Fruit fly (Drosophila melanogaster) whole organism, embryonic: ENCODE results near the gene Acat1.

ENCODE experiments used
- Antp ChIP-seq: fragments of 200-800 bp; sonication (Bioruptor generic); optimal IDR thresholded peaks from 3 replicates; lab custom pipeline; 2016; ENCODE audit warnings: missing biosample characterization, missing genetic modification characterization
- Asciz ChIP-seq: fragments of 200-800 bp; sonication (Bioruptor generic); optimal IDR thresholded peaks from 2 replicates; lab custom pipeline; 2017; ENCODE audit warnings: missing biosample characterization, mild to moderate bottlenecking, missing genetic modification characterization, missing genetic modification reagents
- CG10431 ChIP-seq: fragments of 200-800 bp; sonication (Bioruptor generic); optimal IDR thresholded peaks from 3 replicates; lab custom pipeline; 2018; ENCODE audit warnings: missing biosample characterization, mild to moderate bottlenecking, missing genetic modification characterization
- CG11504 ChIP-seq: fragments of 200-800 bp; sonication (Bioruptor generic); optimal IDR thresholded peaks from 3 replicates; lab custom pipeline; 2019; ENCODE audit warnings: missing biosample characterization, mild to moderate bottlenecking, missing genetic modification characterization, moderate library complexity
- CG12219 ChIP-seq: fragments of 200-800 bp; sonication (Bioruptor generic); optimal IDR thresholded peaks from 3 replicates; lab custom pipeline; 2018; ENCODE audit warnings: missing biosample characterization, mild to moderate bottlenecking, missing genetic modification characterization
- CG14667 ChIP-seq: fragments of 200-800 bp; sonication (Bioruptor generic); IDR thresholded peaks from 2 replicates; pipeline ENCODE4 v1.3.6; 2022; ENCODE audit warnings: missing biosample characterization, missing genetic modification characterization
- CG15601 ChIP-seq: fragments of 200-800 bp; sonication (Bioruptor generic); optimal IDR thresholded peaks from 3 replicates; lab custom pipeline; 2019; ENCODE audit warnings: missing biosample characterization, mild to moderate bottlenecking, missing genetic modification characterization, moderate library complexity
- CG31224 ChIP-seq: fragments of 200-800 bp; sonication (Bioruptor generic); IDR thresholded peaks from 2 replicates; pipeline ENCODE4 v1.3.6; 2022; ENCODE audit warnings: missing biosample characterization, missing genetic modification characterization
- CG3838 ChIP-seq: fragments of 200-800 bp; sonication (Bioruptor generic); optimal IDR thresholded peaks from 3 replicates; lab custom pipeline; 2016; ENCODE audit warnings: missing biosample characterization, missing genetic modification characterization
- CG3995 ChIP-seq: fragments of 200-800 bp; sonication (Bioruptor generic); optimal IDR thresholded peaks from 3 replicates; lab custom pipeline; 2016; ENCODE audit warnings: missing biosample characterization, missing genetic modification characterization
- CG4404 ChIP-seq: fragments of 200-800 bp; sonication (Bioruptor generic); IDR thresholded peaks from 2 replicates; pipeline ENCODE4 v1.3.6; 2022; ENCODE audit warnings: missing biosample characterization, missing genetic modification characterization
- CG6683 ChIP-seq: fragments of 200-800 bp; sonication (Bioruptor generic); optimal IDR thresholded peaks from 2 replicates; lab custom pipeline; 2017; ENCODE audit warnings: missing biosample characterization, mild to moderate bottlenecking, missing genetic modification characterization, missing genetic modification reagents
- CG7271 ChIP-seq: fragments of 200-800 bp; sonication (Bioruptor generic); optimal IDR thresholded peaks from 2 replicates; lab custom pipeline; 2018; ENCODE audit warnings: missing biosample characterization, mild to moderate bottlenecking, missing genetic modification characterization, moderate library complexity
- CG7372 ChIP-seq: fragments of 200-800 bp; sonication (Bioruptor generic); IDR thresholded peaks from 2 replicates; pipeline ENCODE4 v1.3.6; 2022; ENCODE audit warnings: missing biosample characterization, missing genetic modification characterization
- CG7786 ChIP-seq: fragments of 200-800 bp; sonication (Bioruptor generic); optimal IDR thresholded peaks from 2 replicates; lab custom pipeline; 2016; ENCODE audit warnings: missing biosample characterization, missing genetic modification characterization
- CG7928 ChIP-seq: fragments of 200-800 bp; sonication (Bioruptor generic); optimal IDR thresholded peaks from 2 replicates; lab custom pipeline; 2017; ENCODE audit warnings: missing biosample characterization, mild to moderate bottlenecking, missing genetic modification characterization
- CG7987 ChIP-seq: fragments of 200-800 bp; sonication (Bioruptor generic); optimal IDR thresholded peaks from 2 replicates; lab custom pipeline; 2018; ENCODE audit warnings: missing biosample characterization, mild to moderate bottlenecking, missing genetic modification characterization, moderate library complexity
- CG8478 ChIP-seq: fragments of >200 bp; optimal IDR thresholded peaks from 2 replicates; lab custom pipeline; 2018
- CG9609 ChIP-seq: fragments of 200-800 bp; sonication (Bioruptor generic); optimal IDR thresholded peaks from 3 replicates; lab custom pipeline; 2016; ENCODE audit warnings: missing biosample characterization, missing genetic modification characterization
- Chrac-16 ChIP-seq: fragments of 200-800 bp; sonication (Bioruptor generic); optimal IDR thresholded peaks from 3 replicates; lab custom pipeline; 2016; ENCODE audit warnings: missing biosample characterization, missing genetic modification characterization
- Doc2 ChIP-seq: fragments of 200-800 bp; sonication (Bioruptor generic); IDR thresholded peaks from 2 replicates; pipeline ENCODE4 v1.3.6; 2022; ENCODE audit warnings: missing biosample characterization, missing genetic modification characterization
- Usf ChIP-seq: fragments of 200-800 bp; sonication (Bioruptor generic); optimal IDR thresholded peaks from 2 replicates; lab custom pipeline; 2017; ENCODE audit warnings: missing genotype, missing biosample characterization, missing genetic modification characterization
- ap ChIP-seq: fragments of 200-800 bp; sonication (Bioruptor generic); IDR thresholded peaks from 2 replicates; pipeline ENCODE4 v1.3.6; 2022; ENCODE audit warnings: missing biosample characterization, missing genetic modification characterization
- caup ChIP-seq: fragments of 200-800 bp; sonication (Bioruptor generic); optimal IDR thresholded peaks from 3 replicates; lab custom pipeline; 2017; ENCODE audit warnings: missing biosample characterization, mild to moderate bottlenecking, missing genetic modification characterization, moderate library complexity; ENCODE audit not compliant: severe bottlenecking
- chn ChIP-seq: fragments of 200-800 bp; sonication (Bioruptor generic); optimal IDR thresholded peaks from 2 replicates; lab custom pipeline; 2016; ENCODE audit warnings: missing biosample characterization, missing genetic modification characterization
- corto ChIP-seq: fragments of 200-800 bp; sonication (Bioruptor generic); optimal IDR thresholded peaks from 2 replicates; lab custom pipeline; 2016; ENCODE audit warnings: missing biosample characterization, mild to moderate bottlenecking, missing genetic modification characterization, moderate library complexity
- crc ChIP-seq: fragments of 200-800 bp; sonication (Bioruptor generic); optimal IDR thresholded peaks from 2 replicates; lab custom pipeline; 2016; ENCODE audit warnings: missing biosample characterization, missing genetic modification characterization
- da ChIP-seq: fragments of 200-800 bp; sonication (Bioruptor generic); optimal IDR thresholded peaks from 2 replicates; lab custom pipeline; 2016; ENCODE audit warnings: missing biosample characterization, missing genetic modification characterization
- ems ChIP-seq: fragments of 200-800 bp; sonication (Bioruptor generic); optimal IDR thresholded peaks from 3 replicates; lab custom pipeline; 2016; ENCODE audit warnings: missing biosample characterization, missing genetic modification characterization
- eyg ChIP-seq: fragments of 200-800 bp; sonication (Bioruptor generic); optimal IDR thresholded peaks from 3 replicates; lab custom pipeline; 2016; ENCODE audit warnings: missing biosample characterization, missing genetic modification characterization
- gem ChIP-seq: fragments of 200-800 bp; sonication (Bioruptor generic); optimal IDR thresholded peaks from 2 replicates; lab custom pipeline; 2019; ENCODE audit warnings: missing biosample characterization, mild to moderate bottlenecking, missing genetic modification characterization, moderate library complexity
- ham ChIP-seq: fragments of 200-800 bp; sonication (Bioruptor generic); IDR thresholded peaks from 2 replicates; pipeline ENCODE4 v1.3.6; 2022; ENCODE audit warnings: missing biosample characterization, missing genetic modification characterization
- hb ChIP-seq: fragments of 200-800 bp; sonication (Bioruptor generic); IDR thresholded peaks from 3 replicates; pipeline ENCODE4 v1.3.6; 2022; ENCODE audit warnings: missing biosample characterization, missing genetic modification characterization; ENCODE audit not compliant: partially characterized antibody
- kay ChIP-seq: fragments of 200-800 bp; sonication (Bioruptor generic); optimal IDR thresholded peaks from 2 replicates; lab custom pipeline; 2016; ENCODE audit warnings: missing biosample characterization, missing genetic modification characterization
- mam ChIP-seq: fragments of 200-800 bp; sonication (Bioruptor generic); optimal IDR thresholded peaks from 3 replicates; lab custom pipeline; 2016; ENCODE audit warnings: missing biosample characterization, missing genetic modification characterization
- nerfin-2 ChIP-seq: fragments of 200-800 bp; sonication (Bioruptor generic); IDR thresholded peaks from 2 replicates; pipeline ENCODE4 v1.3.6; 2022; ENCODE audit warnings: missing biosample characterization, missing genetic modification characterization; ENCODE audit not compliant: partially characterized antibody
- otp ChIP-seq: fragments of 200-800 bp; sonication (Bioruptor generic); IDR thresholded peaks from 3 replicates; pipeline ENCODE4, ENCODE4 v1.3.6; 2022; ENCODE audit warnings: missing biosample characterization, missing genetic modification characterization
- peb ChIP-seq: fragments of 200-800 bp; sonication (Bioruptor generic); IDR thresholded peaks from 2 replicates; pipeline ENCODE4 v1.3.6; 2022; ENCODE audit warnings: missing biosample characterization, missing genetic modification characterization
- pzg ChIP-seq: fragments of 200-800 bp; sonication (Bioruptor generic); optimal IDR thresholded peaks from 3 replicates; lab custom pipeline; 2018; ENCODE audit warnings: missing biosample characterization, mild to moderate bottlenecking, missing genetic modification characterization, moderate library complexity
- ranshi ChIP-seq: fragments of 200-800 bp; sonication (Bioruptor generic); IDR thresholded peaks from 2 replicates; pipeline ENCODE4 v1.3.6; 2022; ENCODE audit warnings: missing biosample characterization, missing genetic modification characterization
- rib ChIP-seq: fragments of 200-800 bp; sonication (Bioruptor generic); IDR thresholded peaks from 2 replicates; pipeline ENCODE4 v1.3.6; 2022; ENCODE audit warnings: missing biosample characterization, missing genetic modification characterization
- run ChIP-seq: fragments of 200-800 bp; sonication (Bioruptor generic); optimal IDR thresholded peaks from 3 replicates; lab custom pipeline; 2018; ENCODE audit warnings: missing biosample characterization, mild to moderate bottlenecking, missing genetic modification characterization
- sd ChIP-seq: fragments of 200-800 bp; sonication (Bioruptor generic); optimal IDR thresholded peaks from 3 replicates; lab custom pipeline; 2018; ENCODE audit warnings: missing biosample characterization, mild to moderate bottlenecking, missing genetic modification characterization, moderate library complexity
- so ChIP-seq: fragments of 200-800 bp; sonication (Bioruptor generic); IDR thresholded peaks from 3 replicates; pipeline ENCODE4 v1.3.6; 2022; ENCODE audit warnings: missing biosample characterization, missing genetic modification characterization
- stwl ChIP-seq: fragments of 200-800 bp; sonication (Bioruptor generic); optimal IDR thresholded peaks from 3 replicates; lab custom pipeline; 2018; ENCODE audit warnings: missing biosample characterization, mild to moderate bottlenecking, missing genetic modification characterization, moderate library complexity
- sug ChIP-seq: fragments of 200-800 bp; optimal IDR thresholded peaks from 2 replicates; lab custom pipeline; 2019; ENCODE audit warnings: missing biosample characterization, mild to moderate bottlenecking, missing genetic modification characterization, moderate library complexity
- ttk ChIP-seq: fragments of 200-800 bp; sonication (Bioruptor generic); IDR thresholded peaks from 2 replicates; pipeline ENCODE4 v2.1.2; 2022; ENCODE audit warnings: missing biosample characterization, missing genetic modification characterization
- twi ChIP-seq: fragments of 200-800 bp; optimal IDR thresholded peaks from 2 replicates; lab custom pipeline; 2019; ENCODE audit warnings: missing biosample characterization, mild to moderate bottlenecking, missing genetic modification characterization, moderate library complexity
- unpg ChIP-seq: fragments of 200-800 bp; sonication (Bioruptor generic); optimal IDR thresholded peaks from 3 replicates; lab custom pipeline; 2018; ENCODE audit warnings: missing biosample characterization, mild to moderate bottlenecking, missing genetic modification characterization, moderate library complexity
- wdn ChIP-seq: fragments of 200-800 bp; sonication (Bioruptor generic); IDR thresholded peaks from 2 replicates; pipeline ENCODE4 v1.3.6; 2022; ENCODE audit warnings: missing biosample characterization, missing genetic modification characterization
- wek ChIP-seq: fragments of 200-800 bp; sonication (Bioruptor generic); optimal IDR thresholded peaks from 3 replicates; lab custom pipeline; 2018; ENCODE audit warnings: missing biosample characterization, mild to moderate bottlenecking, missing genetic modification characterization, moderate library complexity

Acat1 gene

DNA sequence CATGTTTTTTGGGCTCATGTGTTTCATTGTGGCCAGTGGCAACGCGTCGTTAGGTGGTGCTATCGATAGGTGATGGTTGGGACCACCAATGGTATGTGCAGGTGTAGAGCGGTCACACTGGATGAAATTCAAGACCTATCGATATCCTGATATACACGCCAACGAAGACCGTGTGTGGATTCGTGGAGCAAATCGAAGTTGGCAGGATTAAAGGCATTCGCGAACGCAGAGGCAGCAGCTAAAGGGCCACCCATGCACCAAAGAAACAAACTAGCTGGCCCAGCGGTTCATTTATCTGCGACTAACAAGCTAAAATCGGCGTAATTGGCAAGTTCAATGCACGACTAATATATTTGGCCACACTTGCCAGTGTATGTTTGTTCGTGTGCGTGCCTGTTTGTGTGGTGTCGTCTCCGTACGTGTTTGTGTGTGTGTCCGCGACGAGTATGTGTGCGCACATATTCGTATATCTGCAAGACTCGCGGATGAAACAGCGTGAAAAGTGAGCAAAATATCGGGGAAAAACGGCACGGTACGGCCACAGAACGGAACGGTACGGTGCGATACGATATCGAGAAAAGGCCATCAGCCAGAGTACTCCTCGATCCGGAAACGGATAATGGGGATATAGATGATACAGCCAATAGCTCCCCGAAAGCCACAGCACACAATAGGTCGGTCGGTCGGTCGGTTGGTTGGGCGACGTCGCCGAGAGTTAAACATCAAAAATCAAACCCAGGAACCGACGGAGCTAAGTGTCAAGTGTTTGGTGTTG, 47.4 kb upstream of the Acat1 start, which contains the start of gene Ubr3 (continued):
- TF ChIP-seq ap = no peak
- peak; percentile 7 for TF ChIP-seq CG11504 (tag; lab: Kevin White, UChicago)
- TF ChIP-seq CG10431 = no peak
- TF ChIP-seq wek = no peak
- TF ChIP-seq ttk (GFP tag; lab: Robert Waterston, UW) = no peak
- no peak for TF ChIP-seq CG15601 (tag; lab: Kevin White, UChicago)
- no peak for TF ChIP-seq rib (GFP tag; lab: Robert Waterston, UW)
- TF ChIP-seq crc = no peak
- TF ChIP-seq stwl (tag; lab: Kevin White, UChicago) = peak; percentile 68
- no peak for TF ChIP-seq otp (GFP tag; lab: Robert Waterston, UW)
- no peak for TF ChIP-seq Usf (GFP tag; lab: Kevin White, UChicago)
- TF ChIP-seq da = no peak
- TF ChIP-seq so = no peak
- TF ChIP-seq twi (tag; lab: Kevin White, UChicago) = no peak
- no peak for TF ChIP-seq CG7372 (GFP tag; lab: Robert Waterston, UW)
- no peak for TF ChIP-seq CG3838 (GFP tag; lab: Kevin White, UChicago)
- TF ChIP-seq CG7786 = no peak
- peak; percentile 66 for TF ChIP-seq nerfin-2 (GFP tag; lab: Robert Waterston, UW)
- no peak for TF ChIP-seq ranshi
- TF ChIP-seq Doc2 (GFP tag; lab: Robert Waterston, UW) = no peak
- TF ChIP-seq ems (GFP tag; lab: Kevin White, UChicago) = no peak
- TF ChIP-seq CG7987 (GFP tag; lab: Kevin White, UChicago) = no peak
- TF ChIP-seq CG4404 (GFP tag; lab: Robert Waterston, UW) = no peak
- peak; percentile 29 for TF ChIP-seq CG6683 (GFP tag; lab: Kevin White, UChicago)
- peak; percentile 95 for TF ChIP-seq CG8478 (lab: Kevin White, UChicago)
- no peak for TF ChIP-seq ham (GFP tag; lab: Robert Waterston, UW)
- no peak for TF ChIP-seq CG31224
- TF ChIP-seq CG3995 = no peak
- TF ChIP-seq gem = no peak
- TF ChIP-seq mam = peak; percentile 4
- no peak for TF ChIP-seq run (tag; lab: Kevin White, UChicago)
- peak; percentile 64 for TF ChIP-seq sd (tag; lab: Kevin White, UChicago)
- no peak for TF ChIP-seq Antp (GFP tag; lab: Kevin White, UChicago)
- TF ChIP-seq caup (GFP tag; lab: Kevin White, UChicago) = no peak
- peak; percentile 57 for TF ChIP-seq sug (tag; lab: Kevin White, UChicago)
- no peak for TF ChIP-seq wdn (GFP tag; lab: Robert Waterston, UW)
- TF ChIP-seq Chrac-16 (GFP tag; lab: Kevin White, UChicago) = no peak
- no peak for TF ChIP-seq unpg (GFP tag; lab: Kevin White, UChicago)
- TF ChIP-seq CG7271 (tag; lab: Kevin White, UChicago) = no peak
- no peak for TF ChIP-seq corto (GFP tag; lab: Kevin White, UChicago)
- no peak for TF ChIP-seq CG12219
- peak; percentile 87 for TF ChIP-seq pzg (GFP tag; lab: Kevin White, UChicago)
- peak; percentile 2 for TF ChIP-seq CG9609 (GFP tag; lab: Kevin White, UChicago)
- no peak for TF ChIP-seq kay (GFP tag; lab: Kevin White, UChicago)
- no peak for TF ChIP-seq CG14667 (GFP tag; lab: Robert Waterston, UW)
- no peak for TF ChIP-seq peb (GFP tag; lab: Robert Waterston, UW)
- TF ChIP-seq chn (GFP tag; lab: Kevin White, UChicago) = no peak
- TF ChIP-seq hb (GFP tag; lab: Robert Waterston, UW) = peak; percentile 76
- no peak for TF ChIP-seq CG7928 (GFP tag; lab: Kevin White, UChicago)
- TF ChIP-seq eyg (GFP tag; lab: Kevin White, UChicago) = no peak
- TF ChIP-seq Asciz = no peak
